Worm (Caenorhabditis elegans) whole organism, late embryonic: ENCODE measurements around the gene str-200.
"Not testable (repeated sequence)": the region's sequence is repeated elsewhere in the genome, so short reads cannot be mapped to it uniquely, and the experiment has no call there.

Source experiments
- C38D4.7 ChIP-seq: fragments of 200-800 bp; sonication (Bioruptor generic); optimal IDR thresholded peaks from 2 replicates; lab custom pipeline; 2018; ENCODE audit warnings: mild to moderate bottlenecking, missing genetic modification characterization, moderate library complexity, missing compliant biosample characterization
- K09A11.1 ChIP-seq: sonication (generic microtip); optimal IDR thresholded peaks from 2 replicates; lab custom pipeline; 2017; ENCODE audit warnings: antibody characterized with exemption, mild to moderate bottlenecking, missing genetic modification characterization, missing compliant biosample characterization; ENCODE audit not compliant: insufficient read depth
- T23F11.4 ChIP-seq: fragments of 200-800 bp; sonication (Bioruptor generic); optimal IDR thresholded peaks from 2 replicates; lab custom pipeline; 2018; ENCODE audit warnings: mild to moderate bottlenecking, missing genetic modification characterization, missing compliant biosample characterization
- Y22D7AL.16 ChIP-seq: sonication (generic microtip); optimal IDR thresholded peaks from 2 replicates; lab custom pipeline; 2016; ENCODE audit warnings: missing genetic modification characterization, missing compliant biosample characterization
- ahr-1 ChIP-seq: sonication (generic microtip); optimal IDR thresholded peaks from 2 replicates; lab custom pipeline; 2016; ENCODE audit warnings: missing genetic modification characterization, missing compliant biosample characterization
- ama-1 ChIP-seq: fragments of 150-350 bp; optimal IDR thresholded peaks from 2 replicates; lab custom pipeline; 2014
- ceh-24 ChIP-seq: sonication (generic microtip); optimal IDR thresholded peaks from 2 replicates; lab custom pipeline; 2016; ENCODE audit warnings: mild to moderate bottlenecking, missing genetic modification characterization, missing compliant biosample characterization
- ceh-30 ChIP-seq: fragments of 150-350 bp; optimal IDR thresholded peaks from 2 replicates; lab custom pipeline; 2014; ENCODE audit warnings: missing biosample characterization, missing genetic modification characterization
- ceh-31 ChIP-seq: sonication (generic microtip); optimal IDR thresholded peaks from 2 replicates; lab custom pipeline; 2016; ENCODE audit warnings: missing genetic modification characterization, missing compliant biosample characterization
- ceh-34 ChIP-seq: sonication (generic microtip); optimal IDR thresholded peaks from 2 replicates; lab custom pipeline; 2016; ENCODE audit warnings: mild to moderate bottlenecking, missing genetic modification characterization, missing compliant biosample characterization
- ceh-45 ChIP-seq: fragments of 200-800 bp; sonication (Bioruptor generic); IDR thresholded peaks from 2 replicates; pipeline ENCODE4 v1.3.6; 2022; ENCODE audit warnings: missing genetic modification reagents, missing genetic modification characterization, missing compliant biosample characterization
- ceh-9 ChIP-seq: sonication (generic microtip); optimal IDR thresholded peaks from 2 replicates; lab custom pipeline; 2016; ENCODE audit warnings: mild to moderate bottlenecking, missing genetic modification characterization, inconsistent platforms, missing compliant biosample characterization
- dve-1 ChIP-seq: sonication (generic microtip); optimal IDR thresholded peaks from 2 replicates; lab custom pipeline; 2017; ENCODE audit warnings: antibody characterized with exemption, mild to moderate bottlenecking, missing genetic modification characterization, missing compliant biosample characterization
- ets-4 ChIP-seq: sonication (generic microtip); optimal IDR thresholded peaks from 2 replicates; lab custom pipeline; 2016; ENCODE audit warnings: missing genetic modification characterization, missing compliant biosample characterization
- eyg-1 ChIP-seq: sonication (generic microtip); optimal IDR thresholded peaks from 2 replicates; lab custom pipeline; 2016; ENCODE audit warnings: missing genotype, missing genetic modification characterization, missing compliant biosample characterization
- fax-1 ChIP-seq: sonication (generic microtip); optimal IDR thresholded peaks from 2 replicates; lab custom pipeline; 2016; ENCODE audit warnings: missing genotype, missing genetic modification characterization, missing compliant biosample characterization
- fkh-6 ChIP-seq: sonication (generic microtip); optimal IDR thresholded peaks from 2 replicates; lab custom pipeline; 2016; ENCODE audit warnings: missing genetic modification characterization, missing compliant biosample characterization
- hlh-15 ChIP-seq: sonication (generic microtip); optimal IDR thresholded peaks from 2 replicates; lab custom pipeline; 2016; ENCODE audit warnings: missing genetic modification characterization, missing compliant biosample characterization
- hlh-30 ChIP-seq: sonication (generic microtip); optimal IDR thresholded peaks from 2 replicates; lab custom pipeline; 2017; ENCODE audit warnings: antibody characterized with exemption, missing genetic modification characterization, missing compliant biosample characterization; ENCODE audit not compliant: insufficient read depth
- hlh-6 ChIP-seq: sonication (generic microtip); optimal IDR thresholded peaks from 2 replicates; lab custom pipeline; 2016; ENCODE audit warnings: missing genotype, missing genetic modification characterization, missing compliant biosample characterization
- lin-11 ChIP-seq: fragments of 200-800 bp; sonication (Bioruptor generic); optimal IDR thresholded peaks from 2 replicates; lab custom pipeline; 2018; ENCODE audit warnings: mild to moderate bottlenecking, missing genetic modification characterization, missing compliant biosample characterization
- madf-2 ChIP-seq: sonication (generic microtip); optimal IDR thresholded peaks from 2 replicates; lab custom pipeline; 2017; ENCODE audit warnings: missing genetic modification characterization, missing compliant biosample characterization
- mec-3 ChIP-seq: sonication (generic microtip); optimal IDR thresholded peaks from 2 replicates; lab custom pipeline; 2016; ENCODE audit warnings: borderline replicate concordance, missing genetic modification characterization, missing compliant biosample characterization
- nfya-1 ChIP-seq: sonication (generic microtip); optimal IDR thresholded peaks from 2 replicates; lab custom pipeline; 2017; ENCODE audit warnings: missing genetic modification characterization, mild to moderate bottlenecking, missing compliant biosample characterization, antibody characterized with exemption, moderate library complexity
- pag-3 ChIP-seq: sonication (generic microtip); optimal IDR thresholded peaks from 2 replicates; lab custom pipeline; 2016; ENCODE audit warnings: missing compliant biosample characterization, missing genetic modification characterization, borderline replicate concordance
- pat-9 ChIP-seq: fragments of 200-800 bp; sonication (Bioruptor generic); optimal IDR thresholded peaks from 2 replicates; lab custom pipeline; 2018; ENCODE audit warnings: mild to moderate bottlenecking, missing genetic modification characterization, moderate library complexity, missing compliant biosample characterization
- pax-1 ChIP-seq: fragments of 150-350 bp; optimal IDR thresholded peaks from 2 replicates; lab custom pipeline; 2014; ENCODE audit warnings: missing biosample characterization, missing genetic modification characterization
- pha-2 ChIP-seq: sonication (generic microtip); optimal IDR thresholded peaks from 2 replicates; lab custom pipeline; 2017; ENCODE audit warnings: mild to moderate bottlenecking, missing genetic modification characterization, missing compliant biosample characterization
- pros-1 ChIP-seq: fragments of 150-350 bp; optimal IDR thresholded peaks from 2 replicates; lab custom pipeline; 2014; ENCODE audit warnings: missing biosample characterization, missing genetic modification reagents, missing genetic modification characterization
- rnt-1 ChIP-seq: sonication (generic microtip); optimal IDR thresholded peaks from 2 replicates; lab custom pipeline; 2016; ENCODE audit warnings: missing genetic modification characterization, missing compliant biosample characterization
- sdc-2 ChIP-seq: sonication (generic microtip); optimal IDR thresholded peaks from 2 replicates; lab custom pipeline; 2016; ENCODE audit warnings: missing genotype, missing genetic modification characterization, missing compliant biosample characterization
- sox-4 ChIP-seq: sonication (generic microtip); optimal IDR thresholded peaks from 2 replicates; lab custom pipeline; 2017; ENCODE audit warnings: mild to moderate bottlenecking, missing genetic modification characterization, inconsistent platforms, missing compliant biosample characterization
- tbx-2 ChIP-seq: sonication (generic microtip); optimal IDR thresholded peaks from 2 replicates; lab custom pipeline; 2016; ENCODE audit warnings: missing genetic modification characterization, missing compliant biosample characterization
- ttx-3 ChIP-seq: sonication (generic microtip); optimal IDR thresholded peaks from 2 replicates; lab custom pipeline; 2016; ENCODE audit warnings: missing genetic modification reagents, missing genetic modification characterization, missing compliant biosample characterization
- unc-55 ChIP-seq: sonication (generic microtip); optimal IDR thresholded peaks from 2 replicates; lab custom pipeline; 2017; ENCODE audit warnings: missing biosample characterization, missing genetic modification reagents, missing genetic modification characterization
- unc-86 ChIP-seq: sonication (generic microtip); optimal IDR thresholded peaks from 2 replicates; lab custom pipeline; 2016; ENCODE audit warnings: missing genetic modification characterization, missing compliant biosample characterization

The str-200 gene

DNA sequence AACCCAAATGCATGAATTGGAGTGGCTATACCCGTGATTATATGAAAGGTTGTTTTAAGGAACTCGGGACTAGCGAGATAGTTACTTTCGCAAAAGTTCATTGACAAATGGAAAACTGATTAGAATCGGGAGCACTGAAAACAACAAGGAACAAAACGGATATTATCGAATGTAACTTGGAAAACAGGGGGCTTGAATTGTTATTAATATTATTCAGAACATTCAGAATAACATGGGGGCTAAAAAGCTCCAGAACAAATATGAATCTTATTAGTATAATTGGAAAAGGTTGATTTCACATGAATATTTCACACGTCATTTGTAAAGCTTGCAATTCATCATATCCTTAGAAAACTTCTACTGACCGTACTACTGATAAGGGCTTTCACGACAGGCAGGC, 13.6 kb upstream of the str-200 start, which contains the start of gene srh-235:
Gene srh-235, minus strand, starts transcription at position 101 of the 400 bp plus-strand sequence.
- no peak for TF ChIP-seq ceh-30 (tag; lab: Kevin White, UChicago)
- TF ChIP-seq ama-1 (lab: Kevin White, UChicago) = no peak
- TF ChIP-seq ttx-3 (tag; lab: Kevin White, UChicago) = no peak
- no peak for TF ChIP-seq mec-3 (tag; lab: Kevin White, UChicago)
- no peak for TF ChIP-seq hlh-30 (tag; lab: Kevin White, UChicago)
- no peak for TF ChIP-seq pat-9 (tag; lab: Kevin White, UChicago)
- no peak for TF ChIP-seq hlh-6 (tag; lab: Kevin White, UChicago)
- no peak for TF ChIP-seq eyg-1 (tag; lab: Kevin White, UChicago)

DNA sequence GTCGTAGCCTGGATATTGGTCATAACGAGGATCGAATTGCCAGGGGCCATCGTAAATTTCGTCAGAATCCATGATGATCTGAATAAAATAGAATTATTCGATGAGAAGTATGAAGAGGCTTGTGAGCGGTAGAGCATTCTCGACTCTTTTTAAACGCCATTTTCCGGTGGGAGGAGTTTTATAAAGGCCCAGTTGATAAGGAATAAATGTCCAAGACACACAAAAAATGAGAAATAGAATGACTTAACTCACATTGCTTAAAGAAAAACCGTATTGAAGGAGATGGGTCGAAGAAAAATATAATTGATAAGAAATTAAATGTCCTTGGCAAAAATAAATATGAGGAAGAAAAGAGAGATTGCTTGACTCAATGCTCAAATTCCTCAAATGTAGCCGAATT, 11.2 kb upstream of the str-200 start, which contains the start of gene F20E11.17:
Gene F20E11.17, minus strand, starts transcription at position 101 of the 400 bp plus-strand sequence.
- TF ChIP-seq pag-3 (tag; lab: Kevin White, UChicago) (no peak), dve-1 (tag; lab: Kevin White, UChicago) (no peak), nfya-1 (tag; lab: Kevin White, UChicago) (no peak), K09A11.1 (no peak), lin-11 (tag; lab: Kevin White, UChicago) (no peak), ahr-1 (tag; lab: Kevin White, UChicago) (no peak), sdc-2 (tag; lab: Kevin White, UChicago) (no peak), unc-55 (GFP tag; lab: Kevin White, UChicago) (no peak), hlh-15 (no peak), hlh-30 (tag; lab: Kevin White, UChicago) (no peak), fkh-6 (tag; lab: Kevin White, UChicago) (no peak), pax-1 (no peak), ceh-24 (tag; lab: Kevin White, UChicago) (no peak), Y22D7AL.16 (tag; lab: Kevin White, UChicago) (no peak), sox-4 (tag; lab: Kevin White, UChicago) (no peak), ets-4 (tag; lab: Kevin White, UChicago) (no peak), C38D4.7 (GFP tag; lab: Kevin White, UChicago) (no peak), ceh-45 (GFP tag; lab: Robert Waterston, UW) (no peak), ceh-34 (no peak), rnt-1 (no peak)

DNA sequence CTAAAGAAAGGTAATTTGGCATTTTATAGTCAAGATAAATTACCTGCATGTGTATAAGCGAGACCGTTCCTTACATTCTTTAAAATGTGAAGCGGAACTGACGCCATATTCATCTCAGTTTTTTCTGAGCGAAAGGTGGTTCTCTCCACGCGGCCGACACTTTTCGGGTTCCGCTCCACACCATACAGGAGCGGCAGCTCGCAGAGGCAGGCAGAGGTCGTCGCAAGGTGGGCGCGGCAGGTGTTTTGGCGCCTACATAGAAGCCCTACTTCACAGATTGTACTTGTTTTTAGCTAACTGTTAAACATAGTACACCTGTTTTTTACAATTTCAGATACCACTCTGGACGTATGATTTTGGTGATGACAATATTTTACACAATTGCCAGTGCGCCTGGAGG, 9.9 kb upstream of the str-200 start:
- TF ChIP-seq ceh-9 (no peak), unc-55 (GFP tag; lab: Kevin White, UChicago) (no peak)

ce11 chrV:17466751-17467150, 8.8 kb upstream of the str-200 start, which contains the start of gene srw-72:
srw-72 (plus strand) TSS chrV:17467051.
- TF ChIP-seq ceh-31 (tag; lab: Kevin White, UChicago) = no peak
- no peak for TF ChIP-seq unc-86 (tag; lab: Kevin White, UChicago)
- TF ChIP-seq T23F11.4 = no peak
- TF ChIP-seq madf-2 (tag; lab: Kevin White, UChicago) = no peak
- TF ChIP-seq pha-2 (tag; lab: Kevin White, UChicago) = no peak
- TF ChIP-seq sdc-2 (tag; lab: Kevin White, UChicago) = no peak
- no peak for TF ChIP-seq ets-4 (tag; lab: Kevin White, UChicago)
- TF ChIP-seq ceh-45 (GFP tag; lab: Robert Waterston, UW) = no peak
- no peak for TF ChIP-seq tbx-2 (tag; lab: Kevin White, UChicago)

DNA sequence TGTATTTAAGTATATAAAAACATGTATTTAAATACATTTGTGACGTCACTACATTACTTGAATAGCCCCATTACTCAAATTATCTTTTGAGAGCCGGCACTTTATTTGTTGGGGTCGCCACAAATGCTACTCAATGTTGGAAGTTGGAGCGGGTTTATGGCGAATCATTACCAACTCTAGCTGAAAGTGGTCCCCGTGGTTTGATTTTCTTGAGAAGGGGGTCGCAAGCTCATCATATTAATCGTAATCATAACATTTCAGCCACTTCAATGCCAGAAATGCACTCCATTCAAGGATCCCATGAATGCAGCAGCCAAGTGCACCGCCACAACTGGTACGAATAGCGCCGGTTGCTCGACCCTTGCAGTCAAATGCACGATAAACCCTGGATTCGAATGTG, 6.3 kb upstream of the str-200 start, which contains the start of gene F20E11.7:
Gene F20E11.7, plus strand, starts transcription at position 301 of the 400 bp plus-strand sequence.
- TF ChIP-seq hlh-30, pros-1, fax-1 (tag; lab: Kevin White, UChicago): not testable (repeated sequence)
